Worm (Caenorhabditis elegans) whole organism, early embryonic: ENCODE data around the gene math-41.

Experiments
- B0310.2 ChIP-seq: sonication (generic microtip); optimal IDR thresholded peaks from 2 replicates; lab custom pipeline; 2016; ENCODE audit warnings: mild to moderate bottlenecking, missing genetic modification characterization, missing compliant biosample characterization
- ama-1 ChIP-seq: fragments of 150-350 bp; optimal IDR thresholded peaks from 2 replicates; lab custom pipeline; 2014
- ceh-36 ChIP-seq: sonication (generic microtip); optimal IDR thresholded peaks from 2 replicates; lab custom pipeline; 2016; ENCODE audit warnings: missing genetic modification characterization, inconsistent platforms, missing compliant biosample characterization
- ets-7 ChIP-seq: sonication (generic microtip); optimal IDR thresholded peaks from 2 replicates; lab custom pipeline; 2016; ENCODE audit warnings: missing genotype, missing genetic modification characterization, missing compliant biosample characterization
- flt-1 ChIP-seq: fragments of 200-800 bp; sonication (Bioruptor generic); IDR thresholded peaks from 2 replicates; pipeline ENCODE4 v1.3.6; 2022; ENCODE audit warnings: missing genetic modification characterization, missing compliant biosample characterization
- hmg-4 ChIP-seq: fragments of 200-800 bp; sonication (Bioruptor generic); optimal IDR thresholded peaks from 2 replicates; lab custom pipeline; 2018; ENCODE audit warnings: mild to moderate bottlenecking, missing genetic modification characterization, missing compliant biosample characterization
- hnd-1 ChIP-seq: sonication (generic microtip); optimal IDR thresholded peaks from 2 replicates; lab custom pipeline; 2016; ENCODE audit warnings: missing genetic modification characterization, missing compliant biosample characterization
- pes-1 ChIP-seq: fragments of 200-800 bp; sonication (Bioruptor generic); IDR thresholded peaks from 2 replicates; pipeline ENCODE4 v1.3.6; 2022; ENCODE audit warnings: missing genetic modification reagents, missing genetic modification characterization, missing compliant biosample characterization
- sea-1 ChIP-seq: fragments of 200-800 bp; sonication (Bioruptor generic); conservative IDR thresholded peaks from 2 replicates; pipeline ENCODE4 v1.3.6; 2022; ENCODE audit warnings: missing genetic modification characterization, missing compliant biosample characterization
- tra-4 ChIP-seq: sonication (generic microtip); optimal IDR thresholded peaks from 2 replicates; lab custom pipeline; 2017; ENCODE audit warnings: missing genetic modification characterization, missing compliant biosample characterization

DNA sequence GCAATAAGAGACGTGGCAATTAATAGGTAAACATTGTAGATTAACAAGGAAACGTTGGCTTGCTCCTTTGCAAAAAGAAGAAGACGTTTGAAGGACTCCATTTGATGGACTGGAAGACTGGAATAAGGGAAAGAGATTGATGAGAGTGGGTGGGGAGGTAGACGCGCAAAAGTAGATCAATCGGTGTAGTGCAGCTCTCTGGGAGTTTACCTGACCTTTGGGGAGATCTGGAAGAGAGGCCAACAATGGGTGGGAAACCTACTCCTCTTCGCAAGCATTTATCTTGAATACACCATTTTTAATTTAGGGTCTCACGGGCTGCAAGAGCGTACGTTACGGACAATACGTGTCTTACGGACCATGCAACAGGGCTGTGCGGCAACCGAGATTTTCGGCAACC is 18.1 kb upstream of the math-41 start, which contains the start of gene C08F1.12:
- TF ChIP-seq ama-1 (lab: Kevin White, UChicago) (no peak), pes-1 (GFP tag; lab: Robert Waterston, UW) (no peak), B0310.2 (tag; lab: Kevin White, UChicago) (no peak), tra-4 (tag; lab: Kevin White, UChicago) (no peak), hmg-4 (no peak), ceh-36 (no peak), ets-7 (tag; lab: Kevin White, UChicago) (no peak), hnd-1 (no peak), flt-1 (GFP tag; lab: Robert Waterston, UW) (no peak), sea-1 (GFP tag; lab: Robert Waterston, UW) (no peak)
